Fruit fly (Drosophila melanogaster) whole organism, prepupa: Measurements from ENCODE around the gene net.
A peak's percentile ranks its signal among the peaks of the same experiment; 100 is the strongest.

Experiments
- CG10631 ChIP-seq: fragments of 200-800 bp; sonication (Bioruptor generic); optimal IDR thresholded peaks from 2 replicates; lab custom pipeline; 2016; ENCODE audit warnings: missing biosample characterization, missing genetic modification characterization
- CG11294 ChIP-seq: fragments of 200-800 bp; sonication (Bioruptor generic); IDR thresholded peaks from 2 replicates; pipeline ENCODE4 v1.3.6; 2022; ENCODE audit warnings: missing biosample characterization, missing genetic modification characterization
- CG11902 ChIP-seq: fragments of 200-800 bp; sonication (Bioruptor generic); optimal IDR thresholded peaks from 3 replicates; lab custom pipeline; 2016; ENCODE audit warnings: missing biosample characterization, missing genetic modification characterization
- CG1621 ChIP-seq: fragments of 200-800 bp; sonication (Bioruptor generic); optimal IDR thresholded peaks from 3 replicates; lab custom pipeline; 2018; ENCODE audit warnings: missing biosample characterization, mild to moderate bottlenecking, missing genetic modification characterization
- CG16779 ChIP-seq: fragments of 200-800 bp; sonication (Bioruptor generic); optimal IDR thresholded peaks from 3 replicates; lab custom pipeline; 2017; ENCODE audit warnings: missing biosample characterization, mild to moderate bottlenecking, missing genetic modification characterization
- CG3032 ChIP-seq: fragments of 200-800 bp; optimal IDR thresholded peaks from 2 replicates; lab custom pipeline; 2019; ENCODE audit warnings: missing biosample characterization, mild to moderate bottlenecking, missing genetic modification characterization, moderate library complexity
- CG31627 ChIP-seq: fragments of 200-800 bp; sonication (Bioruptor generic); optimal IDR thresholded peaks from 3 replicates; lab custom pipeline; 2016; ENCODE audit warnings: missing biosample characterization, missing genetic modification characterization
- CG32006 ChIP-seq: fragments of 200-800 bp; sonication (Bioruptor generic); optimal IDR thresholded peaks from 3 replicates; lab custom pipeline; 2017; ENCODE audit warnings: missing biosample characterization, mild to moderate bottlenecking, missing genetic modification characterization
- CG34406 ChIP-seq: fragments of 200-800 bp; sonication (Bioruptor generic); optimal IDR thresholded peaks from 3 replicates; lab custom pipeline; 2016; ENCODE audit warnings: missing biosample characterization, missing genetic modification characterization
- CG3919 ChIP-seq: fragments of 200-800 bp; sonication (Bioruptor generic); optimal IDR thresholded peaks from 3 replicates; lab custom pipeline; 2016; ENCODE audit warnings: missing biosample characterization, missing genetic modification characterization
- CG4318 ChIP-seq: fragments of 200-800 bp; sonication (Bioruptor generic); optimal IDR thresholded peaks from 3 replicates; lab custom pipeline; 2017; ENCODE audit warnings: missing biosample characterization, mild to moderate bottlenecking, missing genetic modification characterization
- CG6163 ChIP-seq: fragments of 200-800 bp; sonication (Bioruptor generic); IDR thresholded peaks from 3 replicates; pipeline ENCODE4 v1.3.6; 2022; ENCODE audit warnings: missing biosample characterization, missing genetic modification characterization
- CG6276 ChIP-seq: fragments of 200-800 bp; sonication (Bioruptor generic); optimal IDR thresholded peaks from 2 replicates; lab custom pipeline; 2017; ENCODE audit warnings: missing biosample characterization, mild to moderate bottlenecking, missing genetic modification characterization
- CG6792 ChIP-seq: fragments of 200-800 bp; sonication (Bioruptor generic); optimal IDR thresholded peaks from 3 replicates; lab custom pipeline; 2016; ENCODE audit warnings: missing biosample characterization, missing genetic modification characterization
- CG6808 ChIP-seq: fragments of 200-800 bp; sonication (Bioruptor generic); optimal IDR thresholded peaks from 3 replicates; lab custom pipeline; 2017; ENCODE audit warnings: missing biosample characterization, missing genetic modification characterization, mild to moderate bottlenecking, moderate library complexity, missing genetic modification reagents
- CG6854 ChIP-seq: fragments of 200-800 bp; sonication (Bioruptor generic); optimal IDR thresholded peaks from 2 replicates; lab custom pipeline; 2017; ENCODE audit warnings: missing biosample characterization, mild to moderate bottlenecking, missing genetic modification characterization
- CG8119 ChIP-seq: fragments of 200-800 bp; sonication (Bioruptor generic); IDR thresholded peaks from 3 replicates; pipeline ENCODE4 v1.3.6; 2022; ENCODE audit warnings: missing biosample characterization, missing genetic modification characterization
- CG8319 ChIP-seq: fragments of 200-800 bp; sonication (Bioruptor generic); optimal IDR thresholded peaks from 3 replicates; lab custom pipeline; 2016; ENCODE audit warnings: missing biosample characterization, missing genetic modification characterization
- CG8632 ChIP-seq: fragments of 200-800 bp; sonication (Bioruptor generic); optimal IDR thresholded peaks from 3 replicates; lab custom pipeline; 2016; ENCODE audit warnings: missing biosample characterization, missing genetic modification characterization
- CG9139 ChIP-seq: fragments of 200-800 bp; sonication (Bioruptor generic); optimal IDR thresholded peaks from 3 replicates; lab custom pipeline; 2017; ENCODE audit warnings: missing biosample characterization, mild to moderate bottlenecking, missing genetic modification characterization
- Eip75B ChIP-seq: fragments of 200-800 bp; sonication (Bioruptor generic); optimal IDR thresholded peaks from 3 replicates; lab custom pipeline; 2016; ENCODE audit warnings: missing biosample characterization, missing genetic modification characterization
- Eip78C ChIP-seq: fragments of 200-800 bp; sonication (Bioruptor generic); peaks from one replicate; lab custom pipeline; 2016; ENCODE audit warnings: missing biosample characterization, missing genetic modification characterization
- Gug ChIP-seq: fragments of 200-800 bp; sonication (Bioruptor generic); IDR thresholded peaks from 2 replicates; pipeline ENCODE4 v1.3.6; 2022; ENCODE audit warnings: missing biosample characterization, missing genetic modification characterization
- Hr38 ChIP-seq: sonication (Bioruptor generic); optimal IDR thresholded peaks from 2 replicates; lab custom pipeline; 2016; ENCODE audit warnings: missing biosample characterization, missing genetic modification characterization
- Hr39 ChIP-seq: fragments of 200-800 bp; sonication (Bioruptor generic); optimal IDR thresholded peaks from 2 replicates; lab custom pipeline; 2016; ENCODE audit warnings: missing biosample characterization, missing genetic modification characterization
- Hr4 ChIP-seq: fragments of 200-800 bp; sonication (Bioruptor generic); optimal IDR thresholded peaks from 3 replicates; lab custom pipeline; 2016; ENCODE audit warnings: missing biosample characterization, missing genetic modification characterization
- Lpt ChIP-seq: fragments of 200-800 bp; sonication (Bioruptor generic); optimal IDR thresholded peaks from 3 replicates; lab custom pipeline; 2016; ENCODE audit warnings: missing biosample characterization, missing genetic modification characterization
- Met ChIP-seq: fragments of 200-800 bp; sonication (Bioruptor generic); optimal IDR thresholded peaks from 3 replicates; lab custom pipeline; 2016; ENCODE audit warnings: missing biosample characterization, missing genetic modification characterization
- Smox ChIP-seq: fragments of 200-800 bp; sonication (Bioruptor generic); optimal IDR thresholded peaks from 3 replicates; lab custom pipeline; 2016; ENCODE audit warnings: missing biosample characterization, missing genetic modification characterization
- Sox14 ChIP-seq: fragments of 200-800 bp; sonication (Bioruptor generic); optimal IDR thresholded peaks from 3 replicates; lab custom pipeline; 2016; ENCODE audit warnings: missing biosample characterization, missing genetic modification characterization
- Sox15 ChIP-seq: fragments of 200-800 bp; sonication (Bioruptor generic); optimal IDR thresholded peaks from 3 replicates; lab custom pipeline; 2016; ENCODE audit warnings: missing biosample characterization, missing genetic modification characterization
- achi ChIP-seq: fragments of 200-800 bp; sonication (Bioruptor generic); optimal IDR thresholded peaks from 3 replicates; lab custom pipeline; 2016; ENCODE audit warnings: missing biosample characterization, missing genetic modification characterization
- acj6 ChIP-seq: fragments of 200-800 bp; sonication (Bioruptor generic); optimal IDR thresholded peaks from 3 replicates; lab custom pipeline; 2016; ENCODE audit warnings: missing biosample characterization, missing genetic modification characterization
- cyc ChIP-seq: fragments of 200-800 bp; sonication (Bioruptor generic); optimal IDR thresholded peaks from 3 replicates; lab custom pipeline; 2016; ENCODE audit warnings: missing biosample characterization, missing genetic modification characterization
- dac ChIP-seq: fragments of 200-800 bp; sonication (Bioruptor generic); optimal IDR thresholded peaks from 2 replicates; lab custom pipeline; 2017; ENCODE audit warnings: missing biosample characterization, mild to moderate bottlenecking, missing genetic modification characterization
- esn ChIP-seq: fragments of 200-800 bp; sonication (Bioruptor generic); optimal IDR thresholded peaks from 2 replicates; lab custom pipeline; 2016; ENCODE audit warnings: missing biosample characterization, mild to moderate bottlenecking, missing genetic modification characterization, moderate library complexity
- fd59A ChIP-seq: fragments of 200-800 bp; sonication (Bioruptor generic); optimal IDR thresholded peaks from 2 replicates; lab custom pipeline; 2017; ENCODE audit warnings: missing biosample characterization, mild to moderate bottlenecking, missing genetic modification characterization, missing genetic modification reagents
- fd85E ChIP-seq: fragments of 200-800 bp; sonication (Bioruptor generic); optimal IDR thresholded peaks from 3 replicates; lab custom pipeline; 2016; ENCODE audit warnings: missing biosample characterization, missing genetic modification characterization
- fkh ChIP-seq: fragments of 200-800 bp; sonication (Bioruptor generic); optimal IDR thresholded peaks from 3 replicates; lab custom pipeline; 2017; ENCODE audit warnings: missing biosample characterization, mild to moderate bottlenecking, missing genetic modification characterization, moderate library complexity
- lz ChIP-seq: fragments of 200-800 bp; sonication (Bioruptor generic); optimal IDR thresholded peaks from 3 replicates; lab custom pipeline; 2016; ENCODE audit warnings: missing biosample characterization, missing genetic modification characterization
- net ChIP-seq: fragments of 200-800 bp; sonication (Bioruptor generic); optimal IDR thresholded peaks from 3 replicates; lab custom pipeline; 2016; ENCODE audit warnings: missing biosample characterization, missing genetic modification characterization
- pdm3 ChIP-seq: fragments of 200-800 bp; sonication (Bioruptor generic); optimal IDR thresholded peaks from 3 replicates; lab custom pipeline; 2016; ENCODE audit warnings: missing biosample characterization, missing genetic modification characterization
- salr ChIP-seq, 2 experiments: fragments of 200-800 bp; sonication (Bioruptor generic); optimal IDR thresholded peaks; 3 replicates each; lab custom pipeline; 2016 to 2018; ENCODE audit warnings: missing biosample characterization in 2 of 2, missing genetic modification characterization in 2 of 2, mild to moderate bottlenecking in 1 of 2
- ss ChIP-seq, 2 experiments: fragments of 200-800 bp; sonication (Bioruptor generic); optimal IDR thresholded peaks; 2 replicates in 1 of 2; 3 replicates in 1 of 2; lab custom pipeline; 2017 to 2018; ENCODE audit warnings: mild to moderate bottlenecking in 2 of 2, missing biosample characterization in 2 of 2, missing genetic modification characterization in 2 of 2, moderate library complexity in 1 of 2
- svp ChIP-seq: fragments of 200-800 bp; sonication (Bioruptor generic); peaks from one replicate; lab custom pipeline; 2016; ENCODE audit warnings: missing biosample characterization, missing genetic modification characterization
- vri ChIP-seq: fragments of 200-800 bp; sonication (Bioruptor generic); optimal IDR thresholded peaks from 3 replicates; lab custom pipeline; 2016; ENCODE audit warnings: missing biosample characterization, mild to moderate bottlenecking, missing genetic modification characterization

The net gene

dm6 chr2L:87255-87723, at the start of gene net (continued):
- TF ChIP-seq Gug (GFP tag; lab: Robert Waterston, UW) (no peak), CG8632 (GFP tag; lab: Kevin White, UChicago) (peak; percentile 47), CG6854 (GFP tag; lab: Kevin White, UChicago) (peak; percentile 59), CG32006 (GFP tag; lab: Kevin White, UChicago) (no peak), salr (GFP tag; optimal IDR thresholded peaks at IDR 0.05; lab: Kevin White, UChicago) (peak in 1 of 2 experiments; percentile 15), fd85E (GFP tag; lab: Kevin White, UChicago) (no peak), CG34406 (GFP tag; lab: Kevin White, UChicago) (peak; percentile 48), lz (peak; percentile 10)

dm6 chr2L:136131-136426, 48.9 kb upstream of the net start:
- TF ChIP-seq Sox14 (GFP tag; lab: Kevin White, UChicago) (no peak), svp (peak; percentile 93), fd59A (GFP tag; lab: Kevin White, UChicago) (no peak), vri (GFP tag; lab: Kevin White, UChicago) (peak; percentile 32), CG6792 (no peak), Eip78C (peak; percentile 34)
- TF ChIP-seq, all 60 proteins: peak for 3

- TF ChIP-seq Sox15 (GFP tag; lab: Kevin White, UChicago) = no peak
- no peak for TF ChIP-seq CG6854 (GFP tag; lab: Kevin White, UChicago)
- no peak for TF ChIP-seq CG32006 (GFP tag; lab: Kevin White, UChicago)
- peak; percentile 63 for TF ChIP-seq Eip78C
- no peak for TF ChIP-seq CG31627 (GFP tag; lab: Kevin White, UChicago)
- TF ChIP-seq CG6808 (GFP tag; lab: Kevin White, UChicago) = peak; percentile 26
- TF ChIP-seq Gug (GFP tag; lab: Robert Waterston, UW) = no peak
- no peak for TF ChIP-seq CG4318 (GFP tag; lab: Kevin White, UChicago)
- no peak for TF ChIP-seq Eip75B (GFP tag; lab: Kevin White, UChicago)
- no peak for TF ChIP-seq CG8119 (GFP tag; lab: Robert Waterston, UW)
- TF ChIP-seq esn (GFP tag; lab: Kevin White, UChicago) = no peak
- TF ChIP-seq vri (GFP tag; lab: Kevin White, UChicago) = no peak
- TF ChIP-seq CG11902 (GFP tag; lab: Kevin White, UChicago) = no peak
- TF ChIP-seq CG10631 (GFP tag; lab: Kevin White, UChicago) = no peak
- no peak for TF ChIP-seq dac
- no peak for TF ChIP-seq Hr38
- no peak for TF ChIP-seq CG6276 (GFP tag; lab: Kevin White, UChicago)
- no peak for TF ChIP-seq fd59A (GFP tag; lab: Kevin White, UChicago)
- no peak for TF ChIP-seq achi (GFP tag; lab: Kevin White, UChicago)
- peak; percentile 4 for TF ChIP-seq CG3919 (GFP tag; lab: Kevin White, UChicago)
- no peak for TF ChIP-seq CG6792
- TF ChIP-seq CG1621 (tag; lab: Kevin White, UChicago) = peak; percentile 36
- no peak for TF ChIP-seq salr (GFP tag; optimal IDR thresholded peaks at IDR 0.05; lab: Kevin White, UChicago)
- TF ChIP-seq Hr4 = no peak
- peak; percentile 98 for TF ChIP-seq svp
- no peak for TF ChIP-seq CG6163 (GFP tag; lab: Robert Waterston, UW)
- TF ChIP-seq cyc = no peak
- TF ChIP-seq pdm3 = no peak
- TF ChIP-seq Hr39 = no peak
- TF ChIP-seq acj6 (GFP tag; lab: Kevin White, UChicago) = no peak
- no peak for TF ChIP-seq Lpt (GFP tag; lab: Kevin White, UChicago)
- TF ChIP-seq Met (GFP tag; lab: Kevin White, UChicago) = no peak
- TF ChIP-seq CG9139 (GFP tag; lab: Kevin White, UChicago) = peak; percentile 47
- no peak for TF ChIP-seq CG16779 (tag; lab: Kevin White, UChicago)
- no peak for TF ChIP-seq CG11294 (GFP tag; lab: Robert Waterston, UW)
- no peak for TF ChIP-seq lz
- TF ChIP-seq CG34406 (GFP tag; lab: Kevin White, UChicago) = no peak
- no peak for TF ChIP-seq fkh
- TF ChIP-seq CG3032 = no peak
- no peak for TF ChIP-seq net (GFP tag; lab: Kevin White, UChicago)
- no peak for TF ChIP-seq CG8319 (GFP tag; lab: Kevin White, UChicago)
- no peak for TF ChIP-seq fd85E (GFP tag; lab: Kevin White, UChicago)
- TF ChIP-seq Smox = no peak
- peak; percentile 8 to 67 for TF ChIP-seq ss (GFP tag; optimal IDR thresholded peaks at IDR 0.05; lab: Kevin White, UChicago)
These were observed 48.4 kb upstream of the net start for dm6 chr2L:135383-136130.
